Fruit fly (Drosophila melanogaster) whole organism, embryonic: ENCODE results near the gene CG4613.

Experiments
- Antp ChIP-seq: fragments of 200-800 bp; sonication (Bioruptor generic); optimal IDR thresholded peaks from 3 replicates; lab custom pipeline; 2016; ENCODE audit warnings: missing biosample characterization, missing genetic modification characterization
- Bgb ChIP-seq: fragments of 200-800 bp; sonication (Bioruptor generic); IDR thresholded peaks from 2 replicates; pipeline ENCODE4 v1.3.6; 2022; ENCODE audit warnings: missing biosample characterization, missing genetic modification characterization; ENCODE audit not compliant: partially characterized antibody
- CG1024 ChIP-seq: fragments of 200-800 bp; sonication (Bioruptor generic); IDR thresholded peaks from 2 replicates; pipeline ENCODE4 v1.3.6; 2022; ENCODE audit warnings: missing biosample characterization, missing genetic modification characterization
- CG10654 ChIP-seq: fragments of 200-800 bp; sonication (Bioruptor generic); optimal IDR thresholded peaks from 2 replicates; lab custom pipeline; 2016; ENCODE audit warnings: missing biosample characterization, missing genetic modification characterization
- CG11696 ChIP-seq: fragments of 200-800 bp; sonication (Bioruptor generic); IDR thresholded peaks from 2 replicates; pipeline ENCODE4 v1.3.6; 2022; ENCODE audit warnings: missing biosample characterization, missing genetic modification characterization
- CG12236 ChIP-seq: fragments of 200-800 bp; sonication (Bioruptor generic); optimal IDR thresholded peaks from 2 replicates; lab custom pipeline; 2016; ENCODE audit warnings: missing biosample characterization, missing genetic modification characterization
- CG12299 ChIP-seq: fragments of 200-800 bp; sonication (Bioruptor generic); optimal IDR thresholded peaks from 2 replicates; lab custom pipeline; 2018; ENCODE audit warnings: missing biosample characterization, mild to moderate bottlenecking, missing genetic modification characterization
- CG13287 ChIP-seq: fragments of 200-800 bp; sonication (Bioruptor generic); IDR thresholded peaks from 2 replicates; pipeline ENCODE4 v1.3.6; 2022; ENCODE audit warnings: missing biosample characterization, missing genetic modification characterization; ENCODE audit not compliant: partially characterized antibody
- CG13424 ChIP-seq: fragments of 200-800 bp; sonication (Bioruptor generic); optimal IDR thresholded peaks from 2 replicates; lab custom pipeline; 2019; ENCODE audit warnings: missing biosample characterization, mild to moderate bottlenecking, missing genetic modification characterization, moderate library complexity
- CG13624 ChIP-seq: fragments of 200-800 bp; sonication (Bioruptor generic); optimal IDR thresholded peaks from 2 replicates; lab custom pipeline; 2016; ENCODE audit warnings: missing biosample characterization, missing genetic modification characterization
- CG14710 ChIP-seq: fragments of 200-800 bp; sonication (Bioruptor generic); optimal IDR thresholded peaks from 3 replicates; lab custom pipeline; 2019; ENCODE audit warnings: missing biosample characterization, mild to moderate bottlenecking, missing genetic modification characterization, moderate library complexity
- CG17612 ChIP-seq: fragments of 200-800 bp; sonication (Bioruptor generic); IDR thresholded peaks from 2 replicates; pipeline ENCODE4 v1.3.6; 2022; ENCODE audit warnings: missing biosample characterization, missing genetic modification characterization
- CG17802 ChIP-seq: fragments of 200-800 bp; sonication (Bioruptor generic); optimal IDR thresholded peaks from 2 replicates; lab custom pipeline; 2018; ENCODE audit warnings: missing biosample characterization, mild to moderate bottlenecking, missing genetic modification characterization, moderate library complexity
- CG18262 ChIP-seq: fragments of 200-800 bp; optimal IDR thresholded peaks from 3 replicates; lab custom pipeline; 2019; ENCODE audit warnings: missing biosample characterization, mild to moderate bottlenecking, missing genetic modification characterization, moderate library complexity
- CG2120 ChIP-seq: fragments of 200-800 bp; sonication (Bioruptor generic); optimal IDR thresholded peaks from 3 replicates; lab custom pipeline; 2016; ENCODE audit warnings: missing biosample characterization, missing genetic modification characterization
- CG2202 ChIP-seq: fragments of 200-800 bp; sonication (Bioruptor generic); optimal IDR thresholded peaks from 2 replicates; lab custom pipeline; 2018; ENCODE audit warnings: missing biosample characterization, mild to moderate bottlenecking, missing genetic modification characterization
- CG30020 ChIP-seq: fragments of 200-800 bp; optimal IDR thresholded peaks from 2 replicates; lab custom pipeline; 2019; ENCODE audit warnings: missing biosample characterization, mild to moderate bottlenecking, missing genetic modification characterization, moderate library complexity
- CG3407 ChIP-seq: fragments of 200-800 bp; sonication (Bioruptor generic); optimal IDR thresholded peaks from 2 replicates; lab custom pipeline; 2018; ENCODE audit warnings: missing biosample characterization, mild to moderate bottlenecking, missing genetic modification characterization
- CG4360 ChIP-seq: fragments of 200-800 bp; sonication (Bioruptor generic); IDR thresholded peaks from 2 replicates; pipeline ENCODE4 v1.3.6; 2022; ENCODE audit warnings: missing biosample characterization, missing genetic modification characterization
- CG4730 ChIP-seq: fragments of 200-800 bp; sonication (Bioruptor generic); IDR thresholded peaks from 2 replicates; pipeline ENCODE4 v1.3.6; 2022; ENCODE audit warnings: missing biosample characterization, missing genetic modification characterization
- CG7928 ChIP-seq: fragments of 200-800 bp; sonication (Bioruptor generic); optimal IDR thresholded peaks from 2 replicates; lab custom pipeline; 2017; ENCODE audit warnings: missing biosample characterization, mild to moderate bottlenecking, missing genetic modification characterization
- CG8388 ChIP-seq: fragments of 200-800 bp; sonication (Bioruptor generic); optimal IDR thresholded peaks from 2 replicates; lab custom pipeline; 2019; ENCODE audit warnings: missing biosample characterization, mild to moderate bottlenecking, missing genetic modification characterization, moderate library complexity
- CG9609 ChIP-seq: fragments of 200-800 bp; sonication (Bioruptor generic); optimal IDR thresholded peaks from 3 replicates; lab custom pipeline; 2016; ENCODE audit warnings: missing biosample characterization, missing genetic modification characterization
- Chrac-16 ChIP-seq: fragments of 200-800 bp; sonication (Bioruptor generic); optimal IDR thresholded peaks from 3 replicates; lab custom pipeline; 2016; ENCODE audit warnings: missing biosample characterization, missing genetic modification characterization
- Doc2 ChIP-seq: fragments of 200-800 bp; sonication (Bioruptor generic); IDR thresholded peaks from 2 replicates; pipeline ENCODE4 v1.3.6; 2022; ENCODE audit warnings: missing biosample characterization, missing genetic modification characterization
- MBD-R2 ChIP-seq: fragments of 200-800 bp; sonication (Bioruptor generic); IDR thresholded peaks from 2 replicates; pipeline ENCODE4 v1.3.6; 2022; ENCODE audit warnings: missing biosample characterization, missing genetic modification characterization
- Mes4 ChIP-seq: fragments of 200-800 bp; sonication (Bioruptor generic); optimal IDR thresholded peaks from 2 replicates; lab custom pipeline; 2016; ENCODE audit warnings: missing biosample characterization, missing genetic modification characterization
- NC2β ChIP-seq: fragments of 200-800 bp; sonication (Bioruptor generic); optimal IDR thresholded peaks from 2 replicates; lab custom pipeline; 2016; ENCODE audit warnings: missing biosample characterization, missing genetic modification characterization
- NK7.1 ChIP-seq: fragments of 200-800 bp; sonication (Bioruptor generic); optimal IDR thresholded peaks from 3 replicates; lab custom pipeline; 2016; ENCODE audit warnings: missing biosample characterization, missing genetic modification characterization
- Neu2 ChIP-seq: fragments of 200-800 bp; sonication (Bioruptor generic); optimal IDR thresholded peaks from 3 replicates; lab custom pipeline; 2016; ENCODE audit warnings: missing biosample characterization, missing genetic modification characterization, borderline replicate concordance
- Nf-YA ChIP-seq: fragments of 200-800 bp; sonication (Bioruptor generic); IDR thresholded peaks from 2 replicates; pipeline ENCODE4 v1.3.6; 2022; ENCODE audit warnings: missing biosample characterization, missing genetic modification characterization
- Ptx1 ChIP-seq: fragments of 200-800 bp; sonication (Bioruptor generic); IDR thresholded peaks from 2 replicates; pipeline ENCODE4 v1.3.6; 2022; ENCODE audit warnings: missing biosample characterization, missing genetic modification characterization
- Side ChIP-seq: fragments of 200-800 bp; sonication (Bioruptor generic); optimal IDR thresholded peaks from 2 replicates; lab custom pipeline; 2016; ENCODE audit warnings: missing biosample characterization, missing genetic modification characterization
- Six4 ChIP-seq: fragments of 200-800 bp; sonication (Bioruptor generic); optimal IDR thresholded peaks from 2 replicates; lab custom pipeline; 2016; ENCODE audit warnings: missing biosample characterization, missing genetic modification characterization
- Sry-δ ChIP-seq: fragments of 200-800 bp; sonication (Bioruptor generic); optimal IDR thresholded peaks from 2 replicates; lab custom pipeline; 2016; ENCODE audit warnings: missing biosample characterization, missing genetic modification characterization
- Xrp1 ChIP-seq: fragments of 200-800 bp; sonication (Bioruptor generic); IDR thresholded peaks from 2 replicates; pipeline ENCODE4 v1.3.6; 2022; ENCODE audit warnings: missing biosample characterization, missing genetic modification characterization
- abd-A ChIP-seq: fragments of 200-800 bp; sonication (Bioruptor generic); optimal IDR thresholded peaks from 3 replicates; lab custom pipeline; 2019; ENCODE audit warnings: missing biosample characterization, mild to moderate bottlenecking, missing genetic modification characterization, moderate library complexity
- bab2 ChIP-seq: fragments of 200-800 bp; sonication (Bioruptor generic); optimal IDR thresholded peaks from 2 replicates; lab custom pipeline; 2016; ENCODE audit warnings: missing biosample characterization, missing genetic modification characterization
- bsh ChIP-seq, 2 experiments: fragments of 200-800 bp; sonication (Bioruptor generic); optimal IDR thresholded peaks; 2 replicates each; lab custom pipeline; 2017 to 2018; ENCODE audit warnings: mild to moderate bottlenecking in 2 of 2, missing biosample characterization in 2 of 2, missing genetic modification characterization in 2 of 2, moderate library complexity in 1 of 2
- cad ChIP-seq: fragments of >200 bp; optimal IDR thresholded peaks from 2 replicates; lab custom pipeline; 2017; ENCODE audit warnings: missing biosample characterization, missing genetic modification characterization
- jing ChIP-seq: fragments of 200-800 bp; sonication (Bioruptor generic); optimal IDR thresholded peaks from 2 replicates; lab custom pipeline; 2018; ENCODE audit warnings: missing biosample characterization, mild to moderate bottlenecking, missing genetic modification characterization
- jumu ChIP-seq: fragments of 200-800 bp; sonication (Bioruptor generic); optimal IDR thresholded peaks from 3 replicates; lab custom pipeline; 2016; ENCODE audit warnings: missing biosample characterization, missing genetic modification characterization
- lola ChIP-seq, 3 experiments: fragments of >200 bp in 2 of 3; fragments of 200-800 bp in 1 of 3; sonication (Bioruptor generic) in 1 of 3; optimal IDR thresholded peaks; 2 replicates each; lab custom pipeline; 2017 to 2019; ENCODE audit warnings: missing biosample characterization in 3 of 3, missing genetic modification characterization in 3 of 3, mild to moderate bottlenecking in 1 of 3, moderate library complexity in 1 of 3
- mirr ChIP-seq: fragments of 200-800 bp; sonication (Bioruptor generic); optimal IDR thresholded peaks from 3 replicates; lab custom pipeline; 2018; ENCODE audit warnings: missing biosample characterization, mild to moderate bottlenecking, missing genetic modification characterization
- sens ChIP-seq: fragments of 200-800 bp; sonication (Bioruptor generic); peaks from one replicate; lab custom pipeline; 2016; ENCODE audit warnings: missing biosample characterization, missing genetic modification characterization
- sens-2 ChIP-seq: fragments of 200-800 bp; sonication (Bioruptor generic); IDR thresholded peaks from 2 replicates; pipeline ENCODE4 v1.3.6; 2022; ENCODE audit warnings: missing biosample characterization, missing genetic modification characterization
- slou ChIP-seq: fragments of 200-800 bp; sonication (Bioruptor generic); optimal IDR thresholded peaks from 3 replicates; lab custom pipeline; 2016; ENCODE audit warnings: missing biosample characterization, missing genetic modification characterization
- ttk ChIP-seq: fragments of 200-800 bp; sonication (Bioruptor generic); IDR thresholded peaks from 2 replicates; pipeline ENCODE4 v2.1.2; 2022; ENCODE audit warnings: missing biosample characterization, missing genetic modification characterization
- twi ChIP-seq: fragments of 200-800 bp; optimal IDR thresholded peaks from 2 replicates; lab custom pipeline; 2019; ENCODE audit warnings: missing biosample characterization, mild to moderate bottlenecking, missing genetic modification characterization, moderate library complexity
- zf30C ChIP-seq: fragments of 200-800 bp; sonication (Bioruptor generic); optimal IDR thresholded peaks from 3 replicates; lab custom pipeline; 2018; ENCODE audit warnings: missing biosample characterization, mild to moderate bottlenecking, missing genetic modification characterization
- zfh2 ChIP-seq: fragments of 200-800 bp; sonication (Bioruptor generic); optimal IDR thresholded peaks from 2 replicates; lab custom pipeline; 2016; ENCODE audit warnings: missing biosample characterization, missing genetic modification characterization

The CG4613 gene

DNA sequence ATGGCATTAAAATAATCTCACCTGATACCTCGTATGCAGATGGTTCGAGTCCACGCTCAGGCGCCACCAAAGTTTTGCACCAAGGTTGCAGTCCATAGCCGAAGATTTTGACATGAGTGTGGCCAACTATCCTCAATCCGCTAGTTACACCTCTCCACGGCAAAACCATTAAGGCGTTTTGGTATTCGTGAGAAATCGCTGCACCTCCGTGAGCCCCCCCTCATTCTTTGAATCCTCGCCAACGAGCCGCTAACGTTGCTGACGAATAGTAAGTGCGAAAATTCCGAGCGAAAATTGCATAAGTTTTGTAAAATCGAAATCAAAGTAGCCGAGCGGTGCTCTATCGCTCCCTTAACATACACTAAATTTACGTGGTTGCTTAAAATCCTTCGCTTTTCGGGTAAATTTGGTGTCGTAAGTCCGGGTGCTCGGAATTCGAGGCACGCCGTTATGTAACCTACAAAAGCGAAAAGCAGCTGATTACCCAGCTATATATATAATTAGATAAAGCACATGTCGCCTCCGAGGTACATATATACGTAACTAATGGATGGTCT is 16.0 kb upstream of the CG4613 start, which contains the start of gene Mpcp2 (continued):
- TF ChIP-seq Bgb (GFP tag; lab: Robert Waterston, UW) (peak; percentile 72), Nf-YA (no peak), jing (no peak), lola (GFP tag; optimal IDR thresholded peaks at IDR 0.05; lab: Kevin White, UChicago) (no peak), CG3407 (GFP tag; lab: Kevin White, UChicago) (no peak), CG11696 (GFP tag; lab: Robert Waterston, UW) (no peak), mirr (GFP tag; lab: Kevin White, UChicago) (peak; percentile 14), Antp (no peak), CG2202 (tag; lab: Kevin White, UChicago) (no peak), slou (GFP tag; lab: Kevin White, UChicago) (no peak), twi (tag; lab: Kevin White, UChicago) (peak; percentile 25), CG12299 (peak; percentile 46), Neu2 (no peak), NK7.1 (GFP tag; lab: Kevin White, UChicago) (no peak), CG12236 (GFP tag; lab: Kevin White, UChicago) (no peak), CG30020 (tag; lab: Kevin White, UChicago) (peak; percentile 9), MBD-R2 (GFP tag; lab: Robert Waterston, UW) (peak; percentile 32; the same call in 1 of the 2 replicates), sens-2 (GFP tag; lab: Robert Waterston, UW) (no peak), CG1024 (GFP tag; lab: Robert Waterston, UW) (no peak), Chrac-16 (GFP tag; lab: Kevin White, UChicago) (no peak), zfh2 (GFP tag; lab: Kevin White, UChicago) (peak; percentile 19), Ptx1 (GFP tag; lab: Robert Waterston, UW) (no peak), CG17612 (GFP tag; lab: Robert Waterston, UW) (no peak), CG8388 (GFP tag; lab: Kevin White, UChicago) (peak; percentile 8), CG4360 (GFP tag; lab: Robert Waterston, UW) (no peak), CG17802 (tag; lab: Kevin White, UChicago) (no peak), jumu (GFP tag; lab: Kevin White, UChicago) (no peak), bab2 (peak; percentile 8), Side (GFP tag; lab: Kevin White, UChicago) (no peak), CG9609 (GFP tag; lab: Kevin White, UChicago) (peak; percentile 14), Sry-δ (GFP tag; lab: Kevin White, UChicago) (peak; percentile 55), ttk (no peak), bsh (GFP tag; optimal IDR thresholded peaks at IDR 0.05; lab: Kevin White, UChicago) (peak; percentile 2 to 10), Doc2 (no peak), cad (no peak), CG2120 (GFP tag; lab: Kevin White, UChicago) (peak; percentile 50), CG7928 (GFP tag; lab: Kevin White, UChicago) (peak; percentile 54), CG13287 (peak; percentile 66), NC2β (GFP tag; lab: Kevin White, UChicago) (peak; percentile 15), CG13624 (GFP tag; lab: Kevin White, UChicago) (peak; percentile 28), CG10654 (GFP tag; lab: Kevin White, UChicago) (no peak), Six4 (GFP tag; lab: Kevin White, UChicago) (no peak), Mes4 (GFP tag; lab: Kevin White, UChicago) (peak; percentile 1), CG13424 (tag; lab: Kevin White, UChicago) (peak; percentile 49), Xrp1 (GFP tag; lab: Robert Waterston, UW) (peak; percentile 38; the same call in 1 of the 2 replicates), CG4730 (GFP tag; lab: Robert Waterston, UW) (no peak), sens (GFP tag; lab: Kevin White, UChicago) (peak; percentile 77), zf30C (GFP tag; lab: Kevin White, UChicago) (peak; percentile 44), CG14710 (peak; percentile 72), abd-A (tag; lab: Kevin White, UChicago) (no peak), CG18262 (tag; lab: Kevin White, UChicago) (no peak)
